Worm (Caenorhabditis elegans): ENCODE results near the gene apx-1.

Gene apx-1

DNA sequence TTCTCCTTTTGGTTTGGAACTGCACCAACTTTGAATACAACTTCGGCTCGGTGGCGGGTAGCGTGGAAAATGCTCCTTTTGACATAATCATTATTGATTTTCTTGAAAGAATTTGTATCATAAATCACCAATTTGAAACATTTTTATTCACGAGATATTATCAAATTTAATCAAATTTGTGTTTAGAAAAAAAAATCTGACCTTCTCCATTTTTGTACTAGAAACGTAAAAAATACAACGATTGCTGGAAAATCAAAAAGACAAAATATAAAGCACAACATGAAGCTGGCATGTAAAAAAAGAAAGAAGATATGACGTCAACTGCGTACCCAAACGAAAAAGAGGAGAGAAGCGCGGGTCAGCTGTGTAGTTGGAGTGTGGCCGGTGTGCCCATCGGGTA lies 9.7 kb upstream of the apx-1 start, which contains the start of gene K08D9.4:
Gene K08D9.4, minus strand, starts transcription at position 101 of the 400 bp plus-strand sequence.
- TF ChIP-seq ceh-48 (tag; optimal IDR thresholded peaks at IDR 0.05) (no peak), ceh-22 (tag; optimal IDR thresholded peaks at IDR 0.05) (no peak), fax-1 (tag; optimal IDR thresholded peaks at IDR 0.05) (no peak), lim-6 (tag; optimal IDR thresholded peaks at IDR 0.05) (no peak), pha-2 (tag; optimal IDR thresholded peaks at IDR 0.05) (no peak), gmeb-2 (tag; optimal IDR thresholded peaks at IDR 0.05) (no peak), dmd-4 (tag; optimal IDR thresholded peaks at IDR 0.05; ENCODE audit: borderline replicate concordance) (no peak), dve-1 (tag; optimal IDR thresholded peaks at IDR 0.05) (no peak), unc-3 (GFP tag; conservative IDR thresholded peaks at IDR 0.05) (no peak), unc-3 (tag; optimal IDR thresholded peaks at IDR 0.05) (no peak), npax-4 (tag; optimal IDR thresholded peaks at IDR 0.05) (no peak), syd-9 (tag; optimal IDR thresholded peaks at IDR 0.05) (no peak), nhr-11 (tag; optimal IDR thresholded peaks at IDR 0.05) (no peak), ceh-9 (tag; optimal IDR thresholded peaks at IDR 0.05) (no peak), ceh-19 (GFP tag; optimal IDR thresholded peaks at IDR 0.05) (no peak), unc-86 (tag; optimal IDR thresholded peaks at IDR 0.05) (no peak)

DNA sequence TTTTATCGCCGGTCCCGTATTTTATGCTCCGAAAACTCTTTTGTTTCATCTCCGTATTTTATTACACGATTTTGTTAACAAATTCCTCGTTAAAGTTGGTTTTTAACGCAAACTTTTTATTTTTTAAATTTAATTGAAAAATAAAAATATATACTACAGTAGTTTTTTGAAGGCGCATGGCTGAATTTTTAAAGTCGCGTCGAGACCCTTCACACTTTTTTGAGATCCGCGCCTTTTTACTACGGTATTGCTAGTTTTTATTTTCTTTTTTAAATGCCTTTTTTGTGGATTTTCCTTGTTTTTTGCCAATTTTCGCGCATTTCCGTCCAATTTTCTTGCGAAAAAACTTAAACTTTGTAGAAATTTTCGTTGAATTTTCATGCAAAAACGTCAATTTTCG lies 5.6 kb upstream of the apx-1 start:
- TF ChIP-seq unc-3 (GFP tag; conservative IDR thresholded peaks at IDR 0.05) (no peak), unc-3 (tag; optimal IDR thresholded peaks at IDR 0.05) (no peak), pha-2 (tag; optimal IDR thresholded peaks at IDR 0.05) (no peak), hlh-8 (tag; optimal IDR thresholded peaks at IDR 0.05) (no peak), pax-1 (tag; optimal IDR thresholded peaks at IDR 0.05) (no peak), ets-4 (tag; optimal IDR thresholded peaks at IDR 0.05) (no peak), sox-4 (tag; optimal IDR thresholded peaks at IDR 0.05) (no peak), lin-11 (tag; optimal IDR thresholded peaks at IDR 0.05) (no peak), K02D7.2 (tag; optimal IDR thresholded peaks at IDR 0.05) (no peak), ref-2 (tag; optimal IDR thresholded peaks at IDR 0.05) (no peak), hlh-13 (GFP tag; optimal IDR thresholded peaks at IDR 0.05) (no peak), pqm-1 (tag; optimal IDR thresholded peaks at IDR 0.05) (no peak), zip-5 (tag; optimal IDR thresholded peaks at IDR 0.05) (no peak), rnt-1 (tag; optimal IDR thresholded peaks at IDR 0.05) (no peak), ceh-19 (GFP tag; optimal IDR thresholded peaks at IDR 0.05) (no peak), ceh-2 (tag; optimal IDR thresholded peaks at IDR 0.05) (no peak)

DNA sequence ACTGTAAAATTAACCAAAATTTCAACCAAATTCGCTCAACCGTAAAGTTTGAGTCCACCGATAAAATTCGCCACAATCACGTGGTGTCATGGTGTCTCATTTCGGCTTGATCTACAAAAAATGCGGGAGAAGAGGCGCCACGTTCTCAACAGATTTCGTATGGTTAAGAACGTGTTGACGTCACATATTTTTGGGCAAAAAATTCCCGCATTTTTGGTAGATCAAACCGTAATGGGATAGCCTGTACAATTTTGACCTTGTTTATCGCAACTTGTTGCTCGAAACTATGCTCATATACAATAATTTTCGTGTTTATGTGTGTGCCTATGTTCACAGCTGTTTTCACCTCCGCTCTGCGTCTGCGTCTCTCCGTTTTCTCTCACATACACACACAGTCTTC lies 1.1 kb upstream of the apx-1 start:
- TF ChIP-seq pax-1 (tag; optimal IDR thresholded peaks at IDR 0.05) (no peak), unc-86 (tag; optimal IDR thresholded peaks at IDR 0.05) (no peak), dmd-4 (tag; optimal IDR thresholded peaks at IDR 0.05; ENCODE audit: borderline replicate concordance) (no peak), npax-4 (tag; optimal IDR thresholded peaks at IDR 0.05) (no peak), Y22D7AL.16 (tag; optimal IDR thresholded peaks at IDR 0.05) (no peak), C08G9.2 (tag; optimal IDR thresholded peaks at IDR 0.05) (no peak), hlh-15 (tag; optimal IDR thresholded peaks at IDR 0.05) (no peak), pros-1 (tag; optimal IDR thresholded peaks at IDR 0.05) (no peak), lim-6 (tag; optimal IDR thresholded peaks at IDR 0.05) (no peak), ahr-1 (tag; optimal IDR thresholded peaks at IDR 0.05) (no peak), K09A11.1 (tag; optimal IDR thresholded peaks at IDR 0.05; ENCODE audit: insufficient read depth) (no peak), pag-3 (tag; optimal IDR thresholded peaks at IDR 0.05; ENCODE audit: borderline replicate concordance) (no peak), C38D4.7 (GFP tag; optimal IDR thresholded peaks at IDR 0.05) (no peak), ceh-19 (GFP tag; optimal IDR thresholded peaks at IDR 0.05) (no peak), sox-2 (GFP tag; IDR thresholded peaks at IDR 0.05) (no peak)

DNA sequence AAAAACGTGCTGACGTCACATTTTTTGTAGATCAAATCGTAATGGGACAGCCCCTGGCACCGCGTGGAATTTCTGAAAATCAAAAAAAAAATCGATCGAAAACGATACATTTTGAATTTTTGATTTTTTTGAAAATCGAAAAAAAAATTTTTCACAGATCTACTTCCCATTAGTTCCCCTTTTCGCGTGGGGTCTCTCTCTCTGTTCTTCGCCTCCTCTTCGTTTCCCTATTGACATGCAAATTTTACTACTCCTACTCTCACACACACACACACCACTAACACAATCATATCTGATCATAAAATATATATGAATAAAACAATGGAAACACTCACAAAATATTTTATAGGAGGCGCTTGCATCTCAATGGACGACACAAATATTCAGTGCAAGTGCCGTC lies 8.6 kb downstream of the apx-1 start:
- TF ChIP-seq ceh-2 (tag; optimal IDR thresholded peaks at IDR 0.05) (peak; percentile 47), zip-5 (tag; optimal IDR thresholded peaks at IDR 0.05) (peak; percentile 64), ceh-14 (tag; optimal IDR thresholded peaks at IDR 0.05) (peak; percentile 25), nhr-232 (tag; optimal IDR thresholded peaks at IDR 0.05) (no peak), hlh-30 (tag; optimal IDR thresholded peaks at IDR 0.05; ENCODE audit: insufficient read depth) (no peak), elt-4 (tag; optimal IDR thresholded peaks at IDR 0.05) (no peak), ceh-31 (tag; optimal IDR thresholded peaks at IDR 0.05) (peak; percentile 76), ztf-16 (tag; optimal IDR thresholded peaks at IDR 0.05) (no peak), pat-9 (tag; optimal IDR thresholded peaks at IDR 0.05) (no peak), ceh-6 (GFP tag; optimal IDR thresholded peaks at IDR 0.05) (no peak), npax-4 (tag; optimal IDR thresholded peaks at IDR 0.05) (no peak), fkh-6 (tag; optimal IDR thresholded peaks at IDR 0.05) (peak; percentile 27), tbx-2 (tag; optimal IDR thresholded peaks at IDR 0.05) (peak; percentile 77), pros-1 (tag; optimal IDR thresholded peaks at IDR 0.05) (no peak), rnt-1 (tag; optimal IDR thresholded peaks at IDR 0.05) (peak; percentile 12), C08G9.2 (tag; optimal IDR thresholded peaks at IDR 0.05) (peak; percentile 69), nfya-1 (tag; optimal IDR thresholded peaks at IDR 0.05) (no peak), lim-6 (tag; optimal IDR thresholded peaks at IDR 0.05) (peak; percentile 29), ref-2 (tag; optimal IDR thresholded peaks at IDR 0.05) (peak; percentile 60)

Measured in whole organism, late embryonic.